Fruit fly (Drosophila melanogaster) whole organism: ENCODE results near the gene CG11951.

Source experiments
- CG8478 ChIP-seq: fragments of >200 bp; optimal IDR thresholded peaks from 2 replicates; lab custom pipeline; 2018; ENCODE audit warnings: inconsistent platforms
- EcR ChIP-seq, 2 experiments: fragments of >200 bp; optimal IDR thresholded peaks; 2 replicates each; lab custom pipeline; 2017; ENCODE audit warnings: missing biosample characterization in 2 of 2, missing genetic modification characterization in 2 of 2, missing genetic modification reagents in 2 of 2
- usp ChIP-seq: fragments of >200 bp; optimal IDR thresholded peaks from 2 replicates; lab custom pipeline; 2017; ENCODE audit warnings: missing biosample characterization, missing genetic modification characterization, mixed read lengths

dm6 chr3R:29190984-29191383, 47.5 kb downstream of the CG11951 start:
- TF ChIP-seq EcR (GFP tag; optimal IDR thresholded peaks at IDR 0.05; lab: Kevin White, UChicago) (no peak), usp (no peak), CG8478 (lab: Kevin White, UChicago) (no peak)
